Worm (Caenorhabditis elegans) whole organism, early embryonic: ENCODE measurements around the gene F35F10.6.

ENCODE experiments used
- B0310.2 ChIP-seq: sonication (generic microtip); optimal IDR thresholded peaks from 2 replicates; lab custom pipeline; 2016; ENCODE audit warnings: mild to moderate bottlenecking, missing genetic modification characterization, missing compliant biosample characterization
- F13C5.2 ChIP-seq: sonication (generic microtip); optimal IDR thresholded peaks from 2 replicates; lab custom pipeline; 2017; ENCODE audit warnings: mild to moderate bottlenecking, missing genetic modification characterization, inconsistent platforms, missing compliant biosample characterization
- aly-1 ChIP-seq: sonication (generic microtip); optimal IDR thresholded peaks from 2 replicates; lab custom pipeline; 2016; ENCODE audit warnings: missing genetic modification characterization, missing compliant biosample characterization
- ama-1 ChIP-seq: fragments of 150-350 bp; optimal IDR thresholded peaks from 2 replicates; lab custom pipeline; 2014
- ceh-13 ChIP-seq: fragments of 200-800 bp; sonication (Bioruptor generic); optimal IDR thresholded peaks from 2 replicates; lab custom pipeline; 2018; ENCODE audit warnings: mild to moderate bottlenecking, missing genetic modification characterization, missing compliant biosample characterization
- ceh-36 ChIP-seq: sonication (generic microtip); optimal IDR thresholded peaks from 2 replicates; lab custom pipeline; 2016; ENCODE audit warnings: missing genetic modification characterization, inconsistent platforms, missing compliant biosample characterization
- ets-7 ChIP-seq: sonication (generic microtip); optimal IDR thresholded peaks from 2 replicates; lab custom pipeline; 2016; ENCODE audit warnings: missing genotype, missing genetic modification characterization, missing compliant biosample characterization
- flt-1 ChIP-seq: fragments of 200-800 bp; sonication (Bioruptor generic); IDR thresholded peaks from 2 replicates; pipeline ENCODE4 v1.3.6; 2022; ENCODE audit warnings: missing genetic modification characterization, missing compliant biosample characterization
- hmbx-1 ChIP-seq: sonication (generic microtip); optimal IDR thresholded peaks from 2 replicates; lab custom pipeline; 2016; ENCODE audit warnings: mild to moderate bottlenecking, missing genetic modification characterization, missing compliant biosample characterization
- hmg-4 ChIP-seq: fragments of 200-800 bp; sonication (Bioruptor generic); optimal IDR thresholded peaks from 2 replicates; lab custom pipeline; 2018; ENCODE audit warnings: mild to moderate bottlenecking, missing genetic modification characterization, missing compliant biosample characterization
- hnd-1 ChIP-seq: sonication (generic microtip); optimal IDR thresholded peaks from 2 replicates; lab custom pipeline; 2016; ENCODE audit warnings: missing genetic modification characterization, missing compliant biosample characterization
- pes-1 ChIP-seq: fragments of 200-800 bp; sonication (Bioruptor generic); IDR thresholded peaks from 2 replicates; pipeline ENCODE4 v1.3.6; 2022; ENCODE audit warnings: missing genetic modification reagents, missing genetic modification characterization, missing compliant biosample characterization
- scrt-1 ChIP-seq: fragments of 200-800 bp; sonication (Bioruptor generic); IDR thresholded peaks from 2 replicates; pipeline ENCODE4 v1.3.6; 2022; ENCODE audit warnings: missing genetic modification characterization, missing compliant biosample characterization
- sea-1 ChIP-seq: fragments of 200-800 bp; sonication (Bioruptor generic); conservative IDR thresholded peaks from 2 replicates; pipeline ENCODE4 v1.3.6; 2022; ENCODE audit warnings: missing genetic modification characterization, missing compliant biosample characterization
- tbx-11 ChIP-seq: fragments of 200-800 bp; sonication (Bioruptor generic); IDR thresholded peaks from 2 replicates; pipeline ENCODE4 v1.3.6; 2022; ENCODE audit warnings: missing genetic modification characterization, missing compliant biosample characterization
- tbx-37 ChIP-seq: fragments of 200-800 bp; sonication (Bioruptor generic); conservative IDR thresholded peaks from 2 replicates; pipeline ENCODE4 v1.3.6; 2022; ENCODE audit warnings: missing genetic modification reagents, missing genetic modification characterization, missing compliant biosample characterization
- tra-4 ChIP-seq: sonication (generic microtip); optimal IDR thresholded peaks from 2 replicates; lab custom pipeline; 2017; ENCODE audit warnings: missing genetic modification characterization, missing compliant biosample characterization

Gene F35F10.6

DNA sequence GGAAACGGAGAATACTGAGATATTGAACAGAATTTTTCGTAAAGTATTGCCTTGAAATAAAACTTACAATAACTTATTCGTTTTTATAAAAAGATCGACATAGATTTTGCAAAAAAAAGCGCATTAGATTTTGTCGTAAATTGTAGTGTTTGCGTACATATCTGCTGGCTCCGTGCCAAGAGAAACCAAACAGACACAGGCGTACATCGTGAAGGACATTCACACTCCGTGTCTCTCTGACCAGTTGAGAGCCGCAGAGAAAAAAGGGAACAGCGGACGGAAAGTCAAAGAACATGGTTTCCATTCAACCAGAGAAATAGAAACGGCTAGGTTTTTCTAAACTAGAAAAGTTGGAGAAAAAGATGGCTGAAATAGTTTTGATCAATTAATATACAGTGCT lies 26.1 kb upstream of the F35F10.6 start, which contains the start of gene arrd-19:
Gene arrd-19, minus strand, starts transcription at position 209 of the 400 bp plus-strand sequence.
- TF ChIP-seq hnd-1 (tag; lab: Kevin White, UChicago) (no peak), flt-1 (no peak), ets-7 (tag; lab: Kevin White, UChicago) (no peak)

DNA sequence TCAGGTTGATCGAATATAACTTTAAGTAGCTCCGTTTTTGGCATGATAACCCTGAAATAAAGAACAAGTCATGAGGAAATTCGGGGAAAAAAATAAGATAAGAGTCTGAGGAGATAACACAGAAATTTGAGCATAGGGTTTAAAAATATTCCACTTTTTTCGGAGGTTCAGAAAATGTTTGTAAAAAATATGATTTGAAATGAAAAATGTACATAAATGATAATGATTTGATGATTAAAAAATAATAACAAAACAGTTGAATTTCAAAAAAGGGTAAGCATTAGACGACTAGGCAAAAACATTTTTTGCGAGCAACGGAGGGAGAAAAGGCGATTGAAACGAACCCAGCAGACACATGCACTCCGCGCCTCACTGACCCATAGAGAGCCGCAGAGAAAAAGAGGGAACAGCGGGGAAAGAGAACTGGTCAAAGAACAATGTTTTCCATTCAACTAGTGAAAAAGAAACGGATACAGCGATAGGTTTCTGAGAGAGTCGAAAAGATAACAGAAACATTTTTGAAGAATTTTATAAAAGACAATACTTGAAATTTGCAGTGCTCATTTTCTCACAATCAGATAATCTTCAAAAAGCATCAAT lies 23.0 kb upstream of the F35F10.6 start, which contains the start of gene arrd-18:
Gene arrd-18, minus strand, starts transcription at position 51 of the 600 bp plus-strand sequence.
- TF ChIP-seq aly-1 (no peak), ceh-13 (GFP tag; lab: Kevin White, UChicago) (no peak), pes-1 (no peak), ceh-36 (tag; lab: Kevin White, UChicago) (no peak), tbx-11 (GFP tag; lab: Robert Waterston, UW) (no peak), F13C5.2 (tag; lab: Kevin White, UChicago) (no peak), hmg-4 (GFP tag; lab: Kevin White, UChicago) (no peak), flt-1 (no peak), tra-4 (no peak), B0310.2 (tag; lab: Kevin White, UChicago) (no peak)

DNA sequence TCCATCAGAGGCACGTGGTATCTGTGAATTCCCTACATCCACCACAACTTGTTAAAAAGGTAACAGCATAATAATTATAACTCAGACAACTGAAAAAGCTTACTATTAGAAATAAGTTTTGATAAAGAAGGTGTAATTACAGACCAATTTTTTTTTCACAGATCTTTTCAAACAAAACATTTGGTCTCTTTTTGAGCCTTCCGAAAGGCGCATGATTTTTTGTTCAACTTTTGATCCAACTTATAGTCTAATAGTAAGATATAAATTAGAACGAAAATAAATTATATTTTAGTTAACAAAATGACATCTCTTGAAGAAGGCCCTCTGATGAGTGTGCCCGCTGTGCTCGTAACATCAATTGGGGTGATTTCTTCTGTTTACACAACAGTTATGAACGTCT lies 19.0 kb upstream of the F35F10.6 start, which contains the start of gene srbc-3:
Gene srbc-3, plus strand, starts transcription at position 301 of the 400 bp plus-strand sequence.
- TF ChIP-seq scrt-1 (GFP tag; lab: Robert Waterston, UW) (no peak), pes-1 (no peak), hmg-4 (GFP tag; lab: Kevin White, UChicago) (no peak), tra-4 (no peak), tbx-11 (GFP tag; lab: Robert Waterston, UW) (no peak), flt-1 (no peak), ceh-13 (GFP tag; lab: Kevin White, UChicago) (no peak), ets-7 (tag; lab: Kevin White, UChicago) (no peak), hnd-1 (tag; lab: Kevin White, UChicago) (no peak), B0310.2 (tag; lab: Kevin White, UChicago) (no peak)

DNA sequence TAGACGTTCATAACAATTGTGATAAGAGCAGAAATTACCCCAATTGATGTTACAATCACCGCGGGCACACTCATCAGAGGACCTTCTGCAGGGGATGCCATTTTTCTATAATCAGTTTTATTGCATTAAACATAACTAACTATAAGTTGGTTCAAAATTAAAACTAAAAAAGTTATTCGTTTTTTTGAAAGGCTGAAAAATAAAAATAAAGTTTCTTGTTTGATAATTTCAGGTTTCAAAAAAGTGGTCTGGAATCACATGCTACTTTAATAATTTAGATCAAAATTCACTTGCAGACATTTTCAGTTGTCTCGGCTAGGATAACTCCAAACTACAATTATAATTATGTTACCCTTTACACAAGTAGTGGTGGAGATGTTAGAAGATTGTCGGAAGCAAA lies 12.7 kb upstream of the F35F10.6 start, which contains the start of gene srbc-1:
Gene srbc-1, minus strand, starts transcription at position 101 of the 400 bp plus-strand sequence.
- TF ChIP-seq pes-1 (no peak), ama-1 (lab: Kevin White, UChicago) (no peak)

DNA sequence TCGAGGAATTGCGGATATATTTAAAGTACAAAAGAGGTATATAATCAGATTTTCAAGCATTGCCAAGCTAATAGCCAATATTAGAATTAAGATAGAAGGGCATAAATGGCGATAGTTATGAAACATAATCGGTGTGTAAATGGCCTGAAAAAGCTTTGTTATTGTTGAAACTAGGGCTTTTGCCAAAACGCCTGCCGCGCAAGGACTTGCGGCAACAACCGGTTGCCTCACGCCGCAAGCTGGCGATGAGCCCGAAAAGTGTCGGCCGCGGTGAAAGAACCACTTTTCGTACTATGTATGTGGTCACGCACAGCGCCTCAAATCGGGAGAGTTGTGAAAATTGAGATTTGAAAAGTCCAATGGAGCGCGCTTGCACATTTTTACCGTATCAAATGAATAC lies 10.3 kb upstream of the F35F10.6 start:
- TF ChIP-seq hnd-1 (tag; lab: Kevin White, UChicago) (no peak), tra-4 (no peak), flt-1 (no peak), tbx-37 (GFP tag; lab: Robert Waterston, UW) (no peak), ceh-13 (GFP tag; lab: Kevin White, UChicago) (no peak), ama-1 (lab: Kevin White, UChicago) (no peak), ceh-36 (tag; lab: Kevin White, UChicago) (no peak), aly-1 (no peak), tbx-11 (GFP tag; lab: Robert Waterston, UW) (no peak), F13C5.2 (tag; lab: Kevin White, UChicago) (no peak)

DNA sequence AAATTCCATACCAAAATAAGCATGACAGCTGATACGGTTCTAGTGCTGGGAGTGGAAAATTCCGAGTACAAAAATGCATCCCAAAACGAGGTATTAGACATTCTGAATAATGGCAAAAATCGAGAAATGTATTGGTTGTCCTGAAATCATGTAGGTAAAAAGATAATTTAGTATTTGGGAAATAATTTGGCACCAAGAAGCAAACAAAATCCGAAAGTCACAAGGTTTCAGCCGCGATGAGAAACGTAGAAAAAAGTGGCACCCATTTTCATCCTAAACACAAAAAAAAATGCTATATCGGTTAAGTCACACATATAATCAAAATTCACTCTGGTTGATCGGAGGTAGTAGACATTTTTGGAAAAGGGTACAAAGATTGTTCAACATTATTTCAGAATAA lies 8.6 kb upstream of the F35F10.6 start, which contains the start of gene srx-122:
Gene srx-122, minus strand, starts transcription at position 101 of the 400 bp plus-strand sequence.
- TF ChIP-seq aly-1 (no peak), F13C5.2 (tag; lab: Kevin White, UChicago) (no peak), tra-4 (no peak), scrt-1 (GFP tag; lab: Robert Waterston, UW) (no peak), ets-7 (tag; lab: Kevin White, UChicago) (no peak), tbx-37 (GFP tag; lab: Robert Waterston, UW) (no peak), hmbx-1 (no peak), hmg-4 (GFP tag; lab: Kevin White, UChicago) (no peak), flt-1 (no peak), ceh-13 (GFP tag; lab: Kevin White, UChicago) (no peak), B0310.2 (tag; lab: Kevin White, UChicago) (no peak), pes-1 (no peak), tbx-11 (GFP tag; lab: Robert Waterston, UW) (no peak), ceh-36 (tag; lab: Kevin White, UChicago) (no peak)

DNA sequence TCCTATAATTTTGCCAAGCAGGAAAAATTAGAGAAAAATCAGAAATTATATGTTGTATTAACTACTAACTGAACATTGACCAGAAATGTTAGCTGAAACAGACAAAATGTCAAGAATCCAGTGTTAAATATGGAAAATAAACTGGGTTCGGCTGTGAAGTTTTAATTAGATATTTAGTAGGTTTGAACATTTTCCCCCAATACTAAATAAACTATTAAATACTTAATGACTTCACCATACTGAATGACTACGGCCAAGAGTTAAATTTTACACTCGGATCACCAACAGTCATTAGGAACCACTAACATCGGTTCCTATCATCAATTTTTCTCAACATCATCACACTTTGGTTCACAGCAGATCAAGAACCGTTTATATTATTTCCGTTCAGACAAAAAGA lies 6.2 kb upstream of the F35F10.6 start:
- TF ChIP-seq ceh-36 (tag; lab: Kevin White, UChicago), result no peak
- TF ChIP-seq flt-1, result no peak
- no peak for TF ChIP-seq hmbx-1
- TF ChIP-seq tbx-11 (GFP tag; lab: Robert Waterston, UW), result no peak
- no peak for TF ChIP-seq aly-1
- TF ChIP-seq ceh-13 (GFP tag; lab: Kevin White, UChicago), result no peak
- TF ChIP-seq ets-7 (tag; lab: Kevin White, UChicago), result no peak
- TF ChIP-seq B0310.2 (tag; lab: Kevin White, UChicago), result no peak
- TF ChIP-seq tbx-37 (GFP tag; lab: Robert Waterston, UW), result no peak
- TF ChIP-seq pes-1, result no peak
- no peak for TF ChIP-seq scrt-1 (GFP tag; lab: Robert Waterston, UW)
- no peak for TF ChIP-seq hnd-1 (tag; lab: Kevin White, UChicago)
- TF ChIP-seq hmg-4 (GFP tag; lab: Kevin White, UChicago), result no peak
- TF ChIP-seq ama-1 (lab: Kevin White, UChicago), result no peak
- no peak for TF ChIP-seq tra-4

DNA sequence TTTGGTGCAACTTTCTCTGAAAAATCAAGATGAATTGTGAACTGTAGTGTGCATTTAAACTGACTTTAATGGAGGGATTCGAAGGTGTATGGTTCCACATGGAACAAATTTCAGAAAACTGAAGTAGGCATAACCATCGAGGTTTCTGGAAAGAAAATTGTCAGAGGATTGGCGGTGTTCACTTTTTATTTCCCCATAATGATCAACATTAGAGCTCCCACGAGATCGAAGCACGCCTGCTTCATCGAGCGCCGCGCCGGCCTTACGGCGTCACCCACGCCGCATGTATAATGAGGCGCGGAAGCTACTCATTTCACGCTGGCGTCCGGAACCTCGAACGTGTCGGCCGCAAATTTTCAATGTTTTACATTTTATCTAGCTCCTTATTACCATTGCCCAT lies 1.0 kb downstream of the F35F10.6 start:
- no peak for TF ChIP-seq F13C5.2 (tag; lab: Kevin White, UChicago)
- no peak for TF ChIP-seq flt-1
- TF ChIP-seq tbx-37 (GFP tag; lab: Robert Waterston, UW), result no peak
- TF ChIP-seq ceh-36 (tag; lab: Kevin White, UChicago), result no peak
- no peak for TF ChIP-seq ets-7 (tag; lab: Kevin White, UChicago)
- no peak for TF ChIP-seq tra-4
- no peak for TF ChIP-seq tbx-11 (GFP tag; lab: Robert Waterston, UW)
- TF ChIP-seq aly-1, result no peak
- TF ChIP-seq hnd-1 (tag; lab: Kevin White, UChicago), result no peak
- TF ChIP-seq hmbx-1, result no peak
- TF ChIP-seq scrt-1 (GFP tag; lab: Robert Waterston, UW), result no peak
- no peak for TF ChIP-seq pes-1
- TF ChIP-seq B0310.2 (tag; lab: Kevin White, UChicago), result no peak
- TF ChIP-seq ama-1 (lab: Kevin White, UChicago), result no peak
- no peak for TF ChIP-seq ceh-13 (GFP tag; lab: Kevin White, UChicago)
- no peak for TF ChIP-seq sea-1 (GFP tag; lab: Robert Waterston, UW)
- no peak for TF ChIP-seq hmg-4 (GFP tag; lab: Kevin White, UChicago)
